Fruit fly (Drosophila melanogaster) whole organism, embryonic: ENCODE measurements around the gene orb.

ENCODE experiments used
- Bgb ChIP-seq: fragments of 200-800 bp; sonication (Bioruptor generic); IDR thresholded peaks from 2 replicates; pipeline ENCODE4 v1.3.6; 2022; ENCODE audit warnings: missing biosample characterization, missing genetic modification characterization; ENCODE audit not compliant: partially characterized antibody
- CG10366 ChIP-seq: fragments of 200-800 bp; sonication (Bioruptor generic); IDR thresholded peaks from 2 replicates; pipeline ENCODE4 v1.3.6; 2022; ENCODE audit warnings: missing biosample characterization, missing genetic modification characterization
- CG12104 ChIP-seq: fragments of 200-800 bp; sonication (Bioruptor generic); optimal IDR thresholded peaks from 3 replicates; lab custom pipeline; 2016; ENCODE audit warnings: missing biosample characterization, missing genetic modification characterization
- CG12391 ChIP-seq: fragments of 200-800 bp; sonication (Bioruptor generic); optimal IDR thresholded peaks from 3 replicates; lab custom pipeline; 2018; ENCODE audit warnings: missing biosample characterization, mild to moderate bottlenecking, missing genetic modification characterization, moderate library complexity
- CG12942 ChIP-seq: fragments of 200-800 bp; sonication (Bioruptor generic); optimal IDR thresholded peaks from 3 replicates; lab custom pipeline; 2016; ENCODE audit warnings: missing biosample characterization, missing genetic modification characterization
- CG13624 ChIP-seq: fragments of 200-800 bp; sonication (Bioruptor generic); optimal IDR thresholded peaks from 2 replicates; lab custom pipeline; 2016; ENCODE audit warnings: missing biosample characterization, missing genetic modification characterization
- CG15269 ChIP-seq: fragments of 200-800 bp; sonication (Bioruptor generic); optimal IDR thresholded peaks from 2 replicates; lab custom pipeline; 2018; ENCODE audit warnings: missing biosample characterization, mild to moderate bottlenecking, missing genetic modification characterization, moderate library complexity
- CG15479 ChIP-seq: fragments of 200-800 bp; sonication (Bioruptor generic); optimal IDR thresholded peaks from 3 replicates; lab custom pipeline; 2019; ENCODE audit warnings: missing biosample characterization, mild to moderate bottlenecking, missing genetic modification characterization, moderate library complexity
- CG16815 ChIP-seq: fragments of 200-800 bp; sonication (Bioruptor generic); optimal IDR thresholded peaks from 3 replicates; lab custom pipeline; 2017; ENCODE audit warnings: missing biosample characterization, mild to moderate bottlenecking, missing genetic modification characterization
- CG16863 ChIP-seq: fragments of 200-800 bp; sonication (Bioruptor generic); optimal IDR thresholded peaks from 3 replicates; lab custom pipeline; 2016; ENCODE audit warnings: missing biosample characterization, missing genetic modification characterization
- CG17328 ChIP-seq: fragments of 200-800 bp; sonication (Bioruptor generic); IDR thresholded peaks from 2 replicates; pipeline ENCODE4 v1.3.6; 2022; ENCODE audit warnings: missing biosample characterization, missing genetic modification characterization
- CG17361 ChIP-seq: fragments of 200-800 bp; sonication (Bioruptor generic); IDR thresholded peaks from 3 replicates; pipeline ENCODE4 v1.3.6; 2022; ENCODE audit warnings: missing biosample characterization, missing genetic modification characterization
- CG1832 ChIP-seq: fragments of 200-800 bp; sonication (Bioruptor generic); optimal IDR thresholded peaks from 2 replicates; lab custom pipeline; 2017; ENCODE audit warnings: missing biosample characterization, mild to moderate bottlenecking, missing genetic modification characterization, inconsistent platforms
- CG18476 ChIP-seq: fragments of 200-800 bp; sonication (Bioruptor generic); optimal IDR thresholded peaks from 2 replicates; lab custom pipeline; 2016; ENCODE audit warnings: missing biosample characterization, mild to moderate bottlenecking, missing genetic modification characterization
- CG2120 ChIP-seq: fragments of 200-800 bp; sonication (Bioruptor generic); optimal IDR thresholded peaks from 3 replicates; lab custom pipeline; 2016; ENCODE audit warnings: missing biosample characterization, missing genetic modification characterization
- CG30431 ChIP-seq: fragments of 200-800 bp; sonication (Bioruptor generic); optimal IDR thresholded peaks from 2 replicates; lab custom pipeline; 2017; ENCODE audit warnings: missing biosample characterization, missing genetic modification characterization
- CG32532 ChIP-seq: fragments of 200-800 bp; sonication (Bioruptor generic); IDR thresholded peaks from 2 replicates; pipeline ENCODE4 v1.3.6; 2022; ENCODE audit warnings: missing biosample characterization, missing genetic modification characterization
- CG4328 ChIP-seq: fragments of 200-800 bp; sonication (Bioruptor generic); optimal IDR thresholded peaks from 3 replicates; lab custom pipeline; 2017; ENCODE audit warnings: missing biosample characterization, missing genetic modification reagents, missing genetic modification characterization
- CG4854 ChIP-seq: fragments of 200-800 bp; sonication (Bioruptor generic); optimal IDR thresholded peaks from 2 replicates; lab custom pipeline; 2016; ENCODE audit warnings: missing biosample characterization, missing genetic modification characterization, inconsistent platforms
- CG6683 ChIP-seq: fragments of 200-800 bp; sonication (Bioruptor generic); optimal IDR thresholded peaks from 2 replicates; lab custom pipeline; 2017; ENCODE audit warnings: missing biosample characterization, mild to moderate bottlenecking, missing genetic modification characterization, missing genetic modification reagents
- CG7357 ChIP-seq: fragments of 200-800 bp; sonication (Bioruptor generic); IDR thresholded peaks from 3 replicates; pipeline ENCODE4 v1.3.6; 2022; ENCODE audit warnings: missing biosample characterization, missing genetic modification characterization
- CG7786 ChIP-seq: fragments of 200-800 bp; sonication (Bioruptor generic); optimal IDR thresholded peaks from 2 replicates; lab custom pipeline; 2016; ENCODE audit warnings: missing biosample characterization, missing genetic modification characterization
- CG9215 ChIP-seq: fragments of 200-800 bp; sonication (Bioruptor generic); IDR thresholded peaks from 2 replicates; pipeline ENCODE4 v1.3.6; 2022; ENCODE audit warnings: missing biosample characterization, missing genetic modification characterization
- CG9817 ChIP-seq: fragments of 200-800 bp; sonication (Bioruptor generic); optimal IDR thresholded peaks from 2 replicates; lab custom pipeline; 2018; ENCODE audit warnings: missing biosample characterization, mild to moderate bottlenecking, missing genetic modification characterization, moderate library complexity
- CG9932 ChIP-seq: fragments of 200-800 bp; sonication (Bioruptor generic); IDR thresholded peaks from 2 replicates; pipeline ENCODE4 v1.3.6; 2022; ENCODE audit warnings: missing biosample characterization, missing genetic modification characterization
- Deaf1 ChIP-seq: fragments of 200-800 bp; optimal IDR thresholded peaks from 3 replicates; lab custom pipeline; 2019; ENCODE audit warnings: missing biosample characterization, mild to moderate bottlenecking, missing genetic modification characterization, moderate library complexity
- ERR ChIP-seq: fragments of 200-800 bp; sonication (Bioruptor generic); optimal IDR thresholded peaks from 2 replicates; lab custom pipeline; 2016; ENCODE audit warnings: missing biosample characterization, missing genetic modification characterization
- Fer3 ChIP-seq: fragments of 200-800 bp; sonication (Bioruptor generic); optimal IDR thresholded peaks from 2 replicates; lab custom pipeline; 2018; ENCODE audit warnings: missing biosample characterization, mild to moderate bottlenecking, missing genetic modification characterization, moderate library complexity
- Gug ChIP-seq: fragments of 200-800 bp; sonication (Bioruptor generic); IDR thresholded peaks from 4 replicates; pipeline ENCODE4 v1.3.6; 2022; ENCODE audit warnings: missing biosample characterization, missing genetic modification characterization
- H15 ChIP-seq: fragments of 200-800 bp; sonication (Bioruptor generic); IDR thresholded peaks from 3 replicates; pipeline ENCODE4 v1.3.6; 2022; ENCODE audit warnings: missing biosample characterization, missing genetic modification characterization
- Hand ChIP-seq: fragments of 200-800 bp; sonication (Bioruptor generic); optimal IDR thresholded peaks from 2 replicates; lab custom pipeline; 2017; ENCODE audit warnings: mild to moderate bottlenecking, missing biosample characterization, missing genetic modification reagents, missing genetic modification characterization
- Meics ChIP-seq: fragments of 200-800 bp; sonication (Bioruptor generic); optimal IDR thresholded peaks from 2 replicates; lab custom pipeline; 2017; ENCODE audit warnings: missing biosample characterization, mild to moderate bottlenecking, missing genetic modification characterization
- Oli ChIP-seq: fragments of 200-800 bp; sonication (Bioruptor generic); optimal IDR thresholded peaks from 2 replicates; lab custom pipeline; 2018; ENCODE audit warnings: missing biosample characterization, mild to moderate bottlenecking, missing genetic modification characterization, moderate library complexity
- Sin3A ChIP-seq: fragments of >200 bp; optimal IDR thresholded peaks from 2 replicates; lab custom pipeline; 2018
- Sry-δ ChIP-seq: fragments of 200-800 bp; sonication (Bioruptor generic); optimal IDR thresholded peaks from 2 replicates; lab custom pipeline; 2016; ENCODE audit warnings: missing biosample characterization, missing genetic modification characterization
- abd-A ChIP-seq: fragments of 200-800 bp; sonication (Bioruptor generic); optimal IDR thresholded peaks from 3 replicates; lab custom pipeline; 2019; ENCODE audit warnings: missing biosample characterization, mild to moderate bottlenecking, missing genetic modification characterization, moderate library complexity
- btn ChIP-seq: fragments of 200-800 bp; sonication (Bioruptor generic); optimal IDR thresholded peaks from 2 replicates; lab custom pipeline; 2016; ENCODE audit warnings: missing biosample characterization, missing genetic modification characterization
- crp ChIP-seq, 2 experiments: fragments of 200-800 bp; sonication (Bioruptor generic); optimal IDR thresholded peaks; 2 replicates in 1 of 2; 3 replicates in 1 of 2; lab custom pipeline; 2017; ENCODE audit warnings: missing biosample characterization in 2 of 2, missing genetic modification characterization in 2 of 2, mild to moderate bottlenecking in 1 of 2, moderate library complexity in 1 of 2
- danr ChIP-seq: fragments of 200-800 bp; sonication (Bioruptor generic); IDR thresholded peaks from 2 replicates; pipeline ENCODE4 v1.3.6; 2022; ENCODE audit warnings: missing biosample characterization, missing genetic modification characterization
- ftz-f1 ChIP-seq: fragments of 200-800 bp; sonication (Bioruptor generic); optimal IDR thresholded peaks from 2 replicates; lab custom pipeline; 2016; ENCODE audit warnings: missing biosample characterization, missing genetic modification characterization
- gcm2 ChIP-seq: fragments of 200-800 bp; sonication (Bioruptor generic); optimal IDR thresholded peaks from 2 replicates; lab custom pipeline; 2016; ENCODE audit warnings: missing biosample characterization, missing genetic modification characterization
- gem ChIP-seq: fragments of 200-800 bp; sonication (Bioruptor generic); optimal IDR thresholded peaks from 2 replicates; lab custom pipeline; 2019; ENCODE audit warnings: missing biosample characterization, mild to moderate bottlenecking, missing genetic modification characterization, moderate library complexity
- grn ChIP-seq: fragments of 200-800 bp; sonication (Bioruptor generic); optimal IDR thresholded peaks from 3 replicates; lab custom pipeline; 2017; ENCODE audit warnings: missing biosample characterization, missing genetic modification characterization
- nau ChIP-seq: fragments of 200-800 bp; sonication (Bioruptor generic); optimal IDR thresholded peaks from 3 replicates; lab custom pipeline; 2017; ENCODE audit warnings: missing biosample characterization, mild to moderate bottlenecking, missing genetic modification characterization, missing genetic modification reagents
- org-1 ChIP-seq: fragments of 200-800 bp; sonication (Bioruptor generic); optimal IDR thresholded peaks from 2 replicates; lab custom pipeline; 2017; ENCODE audit warnings: missing biosample characterization, missing genetic modification characterization
- pnt ChIP-seq: fragments of 200-800 bp; sonication (Bioruptor generic); optimal IDR thresholded peaks from 3 replicates; lab custom pipeline; 2016; ENCODE audit warnings: missing biosample characterization, missing genetic modification characterization
- tin ChIP-seq: fragments of 200-800 bp; sonication (Bioruptor generic); optimal IDR thresholded peaks from 3 replicates; lab custom pipeline; 2016; ENCODE audit warnings: missing biosample characterization, missing genetic modification characterization
- twi ChIP-seq: fragments of 200-800 bp; optimal IDR thresholded peaks from 2 replicates; lab custom pipeline; 2019; ENCODE audit warnings: missing biosample characterization, mild to moderate bottlenecking, missing genetic modification characterization, moderate library complexity
- unpg ChIP-seq: fragments of 200-800 bp; sonication (Bioruptor generic); optimal IDR thresholded peaks from 3 replicates; lab custom pipeline; 2018; ENCODE audit warnings: missing biosample characterization, mild to moderate bottlenecking, missing genetic modification characterization, moderate library complexity
- usp ChIP-seq: fragments of >200 bp; optimal IDR thresholded peaks from 2 replicates; lab custom pipeline; 2017; ENCODE audit warnings: missing biosample characterization, missing genetic modification characterization
- zfh2 ChIP-seq: fragments of 200-800 bp; sonication (Bioruptor generic); optimal IDR thresholded peaks from 2 replicates; lab custom pipeline; 2016; ENCODE audit warnings: missing biosample characterization, missing genetic modification characterization

orb gene

DNA sequence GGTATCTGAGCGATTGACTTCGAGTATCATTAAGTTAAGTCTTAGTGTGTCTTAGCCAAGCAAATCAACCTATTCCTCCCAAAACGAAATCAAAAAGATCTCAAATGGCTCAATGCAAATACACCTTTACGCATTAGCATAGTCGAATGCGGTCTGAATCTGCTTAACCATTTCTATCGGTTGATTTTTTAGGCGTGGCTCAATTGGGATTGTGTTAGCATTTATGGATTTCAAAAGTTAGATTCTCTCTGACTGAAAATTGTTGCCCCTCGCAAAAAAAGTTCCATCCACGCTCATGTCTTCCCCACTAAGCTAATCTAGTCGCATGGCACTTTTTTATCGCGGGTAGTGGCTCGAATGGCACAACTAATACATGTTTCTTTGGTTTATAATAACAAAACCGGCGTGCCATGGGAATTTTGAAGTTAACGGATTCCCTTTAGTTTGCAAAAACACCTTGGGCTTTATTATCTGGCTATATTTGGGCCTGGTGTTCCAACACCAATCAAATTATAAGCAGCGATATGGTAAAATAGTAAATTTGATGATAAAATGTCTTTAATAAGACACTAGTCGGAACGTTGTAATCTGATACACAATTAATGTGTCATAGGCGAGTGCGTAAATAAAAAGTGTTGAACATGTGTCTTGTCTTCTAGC lies 51.9 kb downstream of the orb start (continued):
- TF ChIP-seq Oli (tag; lab: Kevin White, UChicago): no peak
- TF ChIP-seq CG18476 (GFP tag; lab: Kevin White, UChicago): no peak
- peak; percentile 65 for TF ChIP-seq CG9932 (GFP tag; lab: Robert Waterston, UW)
- peak; percentile 81 for TF ChIP-seq CG2120
- TF ChIP-seq CG9215: 0 out of 2 replicates have a peak, but pooled peaks have one; percentile 39
- no peak for TF ChIP-seq CG15479 (GFP tag; lab: Kevin White, UChicago)
- no peak for TF ChIP-seq nau (GFP tag; lab: Kevin White, UChicago)
- no peak for TF ChIP-seq Sin3A
- TF ChIP-seq CG13624 (GFP tag; lab: Kevin White, UChicago): peak; percentile 50
- TF ChIP-seq CG7357 (GFP tag; lab: Robert Waterston, UW): no peak
- peak; percentile 21 for TF ChIP-seq CG9817 (tag; lab: Kevin White, UChicago)
- no peak for TF ChIP-seq unpg (GFP tag; lab: Kevin White, UChicago)
- TF ChIP-seq CG12391 (tag; lab: Kevin White, UChicago): no peak
- peak; percentile 36 for TF ChIP-seq gem
- no peak for TF ChIP-seq gcm2 (GFP tag; lab: Kevin White, UChicago)
- TF ChIP-seq CG7786: peak; percentile 64
- TF ChIP-seq ERR (GFP tag; lab: Kevin White, UChicago): peak; percentile 6
- no peak for TF ChIP-seq twi (tag; lab: Kevin White, UChicago)
- TF ChIP-seq CG16863: no peak
- TF ChIP-seq CG6683 (GFP tag; lab: Kevin White, UChicago): no peak
- no peak for TF ChIP-seq CG4328 (GFP tag; lab: Kevin White, UChicago)
- peak; percentile 55 for TF ChIP-seq Fer3 (tag; lab: Kevin White, UChicago)
- TF ChIP-seq Meics (GFP tag; lab: Kevin White, UChicago): peak; percentile 65
- no peak for TF ChIP-seq CG17361 (GFP tag; lab: Robert Waterston, UW)
- TF ChIP-seq CG15269 (tag; lab: Kevin White, UChicago): no peak
- TF ChIP-seq Sry-δ (GFP tag; lab: Kevin White, UChicago): no peak
- peak; percentile 26 for TF ChIP-seq org-1 (GFP tag; lab: Kevin White, UChicago)
- no peak for TF ChIP-seq tin (GFP tag; lab: Kevin White, UChicago)
- no peak for TF ChIP-seq CG12942 (GFP tag; lab: Kevin White, UChicago)
- no peak for TF ChIP-seq CG1832
- TF ChIP-seq CG30431 (GFP tag; lab: Kevin White, UChicago): no peak
- no peak for TF ChIP-seq Bgb
- TF ChIP-seq CG32532 (GFP tag; lab: Robert Waterston, UW): peak; percentile 46; the same call in 1 of the 2 replicates
- peak; percentile 5 for TF ChIP-seq CG4854 (GFP tag; lab: Kevin White, UChicago)
- no peak for TF ChIP-seq CG16815 (GFP tag; lab: Kevin White, UChicago)
- TF ChIP-seq danr (GFP tag; lab: Robert Waterston, UW): no peak
- TF ChIP-seq CG12104 (GFP tag; lab: Kevin White, UChicago): no peak
- peak; percentile 23 for TF ChIP-seq Hand (GFP tag; lab: Kevin White, UChicago)
- TF ChIP-seq usp: no peak
- peak; percentile 18 for TF ChIP-seq grn (GFP tag; lab: Kevin White, UChicago)
- no peak for TF ChIP-seq H15 (GFP tag; lab: Robert Waterston, UW)
- no peak for TF ChIP-seq CG17328 (GFP tag; lab: Robert Waterston, UW)
- TF ChIP-seq zfh2: peak; percentile 68
- peak; percentile 26 for TF ChIP-seq abd-A (tag; lab: Kevin White, UChicago)
- TF ChIP-seq Deaf1 (tag; lab: Kevin White, UChicago): no peak
- no peak for TF ChIP-seq ftz-f1 (GFP tag; lab: Kevin White, UChicago)
- no peak for TF ChIP-seq CG10366 (GFP tag; lab: Robert Waterston, UW)
- no peak for TF ChIP-seq btn (GFP tag; lab: Kevin White, UChicago)
- no peak for TF ChIP-seq pnt
- TF ChIP-seq crp (GFP tag; optimal IDR thresholded peaks at IDR 0.05; lab: Kevin White, UChicago): no peak
- peak; percentile 39; the same call in 1 of the 4 replicates for TF ChIP-seq Gug (GFP tag; lab: Robert Waterston, UW)
